Worm (Caenorhabditis elegans) whole organism, L2 larva: ENCODE results near the gene far-8.

ENCODE experiments used
- C34F6.9 ChIP-seq: fragments of 150-350 bp; optimal IDR thresholded peaks from 2 replicates; lab custom pipeline; 2014; ENCODE audit warnings: missing biosample characterization, missing genetic modification characterization
- F13H6.1 ChIP-seq: sonication (generic microtip); optimal IDR thresholded peaks from 2 replicates; lab custom pipeline; 2016; ENCODE audit warnings: missing genetic modification characterization, missing compliant biosample characterization
- ZK546.5 ChIP-seq: sonication (generic microtip); optimal IDR thresholded peaks from 2 replicates; lab custom pipeline; 2017; ENCODE audit warnings: missing biosample characterization, missing genetic modification characterization
- aly-2 ChIP-seq: fragments of 150-350 bp; optimal IDR thresholded peaks from 2 replicates; lab custom pipeline; 2014; ENCODE audit warnings: missing biosample characterization, missing genetic modification characterization
- ama-1 ChIP-seq: fragments of 150-350 bp; optimal IDR thresholded peaks from 2 replicates; lab custom pipeline; 2018; ENCODE audit warnings: inconsistent platforms
- blmp-1 ChIP-seq: sonication (generic microtip); optimal IDR thresholded peaks from 2 replicates; lab custom pipeline; 2017; ENCODE audit warnings: missing genetic modification characterization, mild to moderate bottlenecking, missing compliant biosample characterization, antibody characterized with exemption, moderate library complexity; ENCODE audit not compliant: insufficient read depth
- ceh-16 ChIP-seq: fragments of 150-350 bp; optimal IDR thresholded peaks from 2 replicates; lab custom pipeline; 2014; ENCODE audit warnings: missing biosample characterization, missing genetic modification characterization
- ceh-82 ChIP-seq: fragments of 150-350 bp; optimal IDR thresholded peaks from 2 replicates; lab custom pipeline; 2014; ENCODE audit warnings: missing biosample characterization, missing genetic modification characterization
- crh-2 ChIP-seq: sonication (generic microtip); optimal IDR thresholded peaks from 2 replicates; lab custom pipeline; 2017; ENCODE audit warnings: missing biosample characterization, missing genetic modification characterization
- elt-1 ChIP-seq: fragments of 150-350 bp; optimal IDR thresholded peaks from 2 replicates; lab custom pipeline; 2014; ENCODE audit warnings: missing biosample characterization, missing genetic modification characterization
- elt-3 ChIP-seq: sonication (generic microtip); optimal IDR thresholded peaks from 2 replicates; lab custom pipeline; 2017; ENCODE audit warnings: missing biosample characterization, missing genetic modification characterization
- fos-1 ChIP-seq: fragments of 150-350 bp; optimal IDR thresholded peaks from 2 replicates; lab custom pipeline; 2014; ENCODE audit warnings: missing biosample characterization, missing genetic modification characterization
- gmeb-1 ChIP-seq: fragments of 150-350 bp; optimal IDR thresholded peaks from 2 replicates; lab custom pipeline; 2014; ENCODE audit warnings: missing biosample characterization, missing genetic modification characterization
- lin-11 ChIP-seq: fragments of 150-350 bp; sonication (generic microtip); optimal IDR thresholded peaks from 2 replicates; lab custom pipeline; 2014; ENCODE audit warnings: missing biosample characterization, missing genetic modification characterization, inconsistent platforms, mixed read lengths
- lin-13 ChIP-seq: fragments of 150-350 bp; optimal IDR thresholded peaks from 2 replicates; lab custom pipeline; 2014; ENCODE audit warnings: missing biosample characterization, missing genetic modification reagents, missing genetic modification characterization
- lin-39 ChIP-seq: fragments of 150-350 bp; optimal IDR thresholded peaks from 2 replicates; lab custom pipeline; 2014; ENCODE audit warnings: missing biosample characterization, missing genetic modification reagents, missing genetic modification characterization
- lsy-2 ChIP-seq, 2 experiments: fragments of 150-350 bp in 1 of 2; sonication (generic microtip) in 1 of 2; optimal IDR thresholded peaks; 2 replicates each; lab custom pipeline; 2014 to 2017; ENCODE audit warnings: missing biosample characterization in 2 of 2, missing genetic modification characterization in 2 of 2
- mab-5 ChIP-seq: fragments of 150-350 bp; optimal IDR thresholded peaks from 2 replicates; lab custom pipeline; 2014; ENCODE audit warnings: missing biosample characterization, missing genetic modification characterization
- mdl-1 ChIP-seq, 2 experiments: fragments of 150-350 bp in 1 of 2; sonication (generic microtip) in 1 of 2; optimal IDR thresholded peaks; 2 replicates each; lab custom pipeline; 2017; ENCODE audit warnings: missing biosample characterization in 2 of 2, missing genetic modification characterization in 2 of 2
- nhr-11 ChIP-seq: fragments of 150-350 bp; optimal IDR thresholded peaks from 2 replicates; lab custom pipeline; 2014; ENCODE audit warnings: missing biosample characterization, missing genetic modification characterization
- nhr-12 ChIP-seq: fragments of 150-350 bp; optimal IDR thresholded peaks from 2 replicates; lab custom pipeline; 2014; ENCODE audit warnings: missing biosample characterization, missing genetic modification characterization
- nhr-129 ChIP-seq: fragments of 150-350 bp; optimal IDR thresholded peaks from 2 replicates; lab custom pipeline; 2014; ENCODE audit warnings: missing biosample characterization, missing genetic modification characterization
- nhr-21 ChIP-seq: fragments of 150-350 bp; optimal IDR thresholded peaks from 2 replicates; lab custom pipeline; 2014; ENCODE audit warnings: missing biosample characterization, missing genetic modification characterization
- nhr-23 ChIP-seq: fragments of 150-350 bp; optimal IDR thresholded peaks from 2 replicates; lab custom pipeline; 2014; ENCODE audit warnings: missing biosample characterization, missing genetic modification reagents, missing genetic modification characterization
- nhr-25 ChIP-seq: fragments of 150-350 bp; sonication (generic microtip); optimal IDR thresholded peaks from 3 replicates; lab custom pipeline; 2014; ENCODE audit warnings: missing biosample characterization, missing genetic modification characterization
- nhr-6 ChIP-seq: fragments of 150-350 bp; optimal IDR thresholded peaks from 2 replicates; lab custom pipeline; 2014; ENCODE audit warnings: missing biosample characterization, missing genetic modification characterization
- nhr-77 ChIP-seq: fragments of 150-350 bp; optimal IDR thresholded peaks from 2 replicates; lab custom pipeline; 2014; ENCODE audit warnings: missing biosample characterization, missing genetic modification characterization
- peb-1 ChIP-seq: fragments of 150-350 bp; optimal IDR thresholded peaks from 2 replicates; lab custom pipeline; 2014; ENCODE audit warnings: missing biosample characterization, missing genetic modification characterization
- sem-4 ChIP-seq: fragments of 150-350 bp; optimal IDR thresholded peaks from 2 replicates; lab custom pipeline; 2014; ENCODE audit warnings: missing biosample characterization, missing genetic modification reagents, missing genetic modification characterization
- sma-3 ChIP-seq: sonication (generic microtip); optimal IDR thresholded peaks from 2 replicates; lab custom pipeline; 2016; ENCODE audit warnings: missing genetic modification reagents, missing genetic modification characterization, missing compliant biosample characterization
- sma-9 ChIP-seq, 2 experiments: fragments of 150-350 bp in 1 of 2; sonication (generic microtip) in 1 of 2; optimal IDR thresholded peaks; 2 replicates each; lab custom pipeline; 2014 to 2016; ENCODE audit warnings: missing genetic modification characterization in 2 of 2, mild to moderate bottlenecking in 1 of 2, missing biosample characterization in 1 of 2, missing compliant biosample characterization in 1 of 2, missing genetic modification reagents in 1 of 2, moderate library complexity in 1 of 2
- snpc-4 ChIP-seq: fragments of 150-350 bp; optimal IDR thresholded peaks from 2 replicates; lab custom pipeline; 2014; ENCODE audit warnings: missing biosample characterization, missing genetic modification characterization
- unc-39 ChIP-seq: fragments of 150-350 bp; optimal IDR thresholded peaks from 2 replicates; lab custom pipeline; 2014; ENCODE audit warnings: missing biosample characterization, missing genetic modification characterization
- unc-55 ChIP-seq: fragments of 150-350 bp; sonication (generic microtip); optimal IDR thresholded peaks from 3 replicates; lab custom pipeline; 2014; ENCODE audit warnings: missing biosample characterization, missing genetic modification reagents, missing genetic modification characterization
- unc-62 ChIP-seq: fragments of 150-350 bp; optimal IDR thresholded peaks from 2 replicates; lab custom pipeline; 2014; ENCODE audit warnings: missing biosample characterization, missing genetic modification reagents, missing genetic modification characterization
- zag-1 ChIP-seq: fragments of 150-350 bp; optimal IDR thresholded peaks from 2 replicates; lab custom pipeline; 2014; ENCODE audit warnings: missing biosample characterization, missing genetic modification characterization
- ztf-1 ChIP-seq: fragments of 200-800 bp; sonication (Bioruptor generic); conservative IDR thresholded peaks from 2 replicates; pipeline ENCODE4 v1.3.6; 2022; ENCODE audit warnings: missing genetic modification characterization, missing compliant biosample characterization
- ztf-11 ChIP-seq: sonication (generic microtip); optimal IDR thresholded peaks from 2 replicates; lab custom pipeline; 2017; ENCODE audit warnings: missing biosample characterization, missing genetic modification characterization
- ztf-4 ChIP-seq: fragments of 150-350 bp; optimal IDR thresholded peaks from 2 replicates; lab custom pipeline; 2014; ENCODE audit warnings: missing biosample characterization, missing genetic modification characterization

far-8 gene

DNA sequence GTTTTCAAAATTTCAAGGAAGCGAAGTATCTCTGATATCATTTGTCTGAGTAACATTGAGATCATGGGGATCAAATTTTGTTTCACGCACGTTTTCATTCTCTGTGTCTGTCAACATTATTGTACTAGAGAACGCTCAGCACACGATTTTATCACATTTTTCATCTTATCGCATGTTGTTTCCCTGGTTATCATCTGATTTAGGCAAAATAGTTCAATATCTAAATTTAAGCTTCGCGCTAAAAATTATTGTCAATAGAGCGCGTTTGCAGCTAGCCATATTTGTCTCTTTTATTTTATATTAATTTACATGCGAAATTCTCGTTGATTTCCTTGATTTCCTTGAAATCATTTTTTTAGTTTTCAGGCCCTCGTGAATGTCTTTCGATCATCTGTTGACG, 2.8 kb downstream of the far-8 start, which contains the start of gene K02F3.2:
Gene K02F3.2, plus strand, starts transcription at position 357 of the 400 bp plus-strand sequence.
- TF ChIP-seq lin-11 (no peak), nhr-11 (tag; lab: Kevin White, UChicago) (no peak), F13H6.1 (tag; lab: Kevin White, UChicago) (peak; percentile 2), ama-1 (lab: Kevin White, UChicago) (no peak), zag-1 (tag; lab: Kevin White, UChicago) (no peak), aly-2 (tag; lab: Kevin White, UChicago) (no peak), snpc-4 (tag; lab: Kevin White, UChicago) (no peak), ZK546.5 (no peak), nhr-21 (peak; percentile 92), mab-5 (tag; lab: Kevin White, UChicago) (no peak), gmeb-1 (tag; lab: Kevin White, UChicago) (peak; percentile 93), elt-3 (no peak), nhr-25 (tag; lab: Kevin White, UChicago) (peak; percentile 69), crh-2 (tag; lab: Kevin White, UChicago) (peak; percentile 73), ztf-1 (no peak), mdl-1 (tag; optimal IDR thresholded peaks at IDR 0.05; lab: Kevin White, UChicago) (peak in 1 of 2 experiments; percentile 51), nhr-12 (tag; lab: Kevin White, UChicago) (no peak), sma-3 (peak; percentile 36), blmp-1 (peak; percentile 42), ztf-4 (no peak), unc-39 (no peak), unc-62 (GFP tag; lab: Kevin White, UChicago) (no peak), unc-55 (GFP tag; lab: Kevin White, UChicago) (peak; percentile 87), sma-9 (GFP tag; optimal IDR thresholded peaks at IDR 0.05; lab: Kevin White, UChicago) (peak; percentile 83), sma-9 (tag; optimal IDR thresholded peaks at IDR 0.05; lab: Kevin White, UChicago) (no peak), fos-1 (tag; lab: Kevin White, UChicago) (peak; percentile 47), ceh-16 (tag; lab: Kevin White, UChicago) (no peak), nhr-6 (tag; lab: Kevin White, UChicago) (no peak), ztf-11 (tag; lab: Kevin White, UChicago) (no peak), ceh-82 (tag; lab: Kevin White, UChicago) (no peak), C34F6.9 (tag; lab: Kevin White, UChicago) (peak; percentile 50), lin-13 (GFP tag; lab: Kevin White, UChicago) (no peak), lsy-2 (tag; optimal IDR thresholded peaks at IDR 0.05; lab: Kevin White, UChicago) (peak; percentile 13 to 66), lin-39 (tag; lab: Kevin White, UChicago) (no peak), nhr-77 (tag; lab: Kevin White, UChicago) (no peak), nhr-129 (tag; lab: Kevin White, UChicago) (peak; percentile 66), elt-1 (tag; lab: Kevin White, UChicago) (no peak)
- TF ChIP-seq, all 48 proteins: peak for 14

DNA sequence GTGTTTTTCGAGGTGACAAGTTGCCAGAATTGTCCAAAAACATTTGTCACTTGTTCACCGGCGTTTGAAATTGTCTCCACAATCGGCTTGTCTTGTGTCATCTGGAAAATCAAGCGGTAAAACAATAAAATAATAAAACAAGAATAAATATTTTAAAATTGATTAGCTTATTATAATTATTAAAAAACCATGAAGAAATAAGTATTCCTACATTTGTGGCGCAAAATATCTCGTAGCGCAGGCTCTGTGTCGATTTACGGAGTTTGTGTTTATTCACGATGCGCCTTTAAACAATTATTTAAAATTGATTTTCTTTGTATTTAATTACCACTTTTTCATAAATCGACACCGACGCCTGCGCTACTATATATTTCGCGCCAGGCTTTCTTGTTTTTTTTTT, 9.6 kb downstream of the far-8 start, which contains the start of gene moma-1:
Gene moma-1, minus strand, starts transcription at position 101 of the 400 bp plus-strand sequence.
- TF ChIP-seq peb-1 (no peak), nhr-11 (tag; lab: Kevin White, UChicago) (no peak), lin-11 (no peak), ztf-11 (tag; lab: Kevin White, UChicago) (no peak), mab-5 (tag; lab: Kevin White, UChicago) (no peak), F13H6.1 (tag; lab: Kevin White, UChicago) (no peak), nhr-129 (tag; lab: Kevin White, UChicago) (no peak)

DNA sequence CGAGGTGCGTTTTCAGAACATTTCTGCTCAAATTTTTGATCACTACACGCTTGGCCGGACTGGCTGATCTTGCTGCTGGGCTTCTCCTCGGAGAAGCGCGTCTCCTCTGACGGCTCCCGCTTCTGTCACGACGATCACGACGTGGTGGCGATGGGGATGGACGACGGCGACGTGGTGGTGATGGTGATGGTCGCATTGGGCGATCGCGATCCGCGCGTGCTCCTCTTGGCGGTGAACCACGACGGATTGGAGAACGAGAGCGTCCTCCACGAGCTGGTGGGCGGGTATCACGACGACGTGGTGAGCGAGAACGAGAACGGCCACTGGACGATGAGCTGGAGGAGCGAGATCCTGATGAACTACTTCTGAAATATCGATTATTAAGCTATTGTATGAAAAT, 10.7 kb downstream of the far-8 start:
- TF ChIP-seq sma-3 (no peak), sem-4 (tag; lab: Kevin White, UChicago) (no peak), mdl-1 (tag; optimal IDR thresholded peaks at IDR 0.05; lab: Kevin White, UChicago) (no peak), nhr-23 (no peak), nhr-21 (no peak), crh-2 (tag; lab: Kevin White, UChicago) (no peak), lin-11 (no peak), unc-39 (no peak), elt-3 (no peak), nhr-77 (tag; lab: Kevin White, UChicago) (no peak), unc-62 (GFP tag; lab: Kevin White, UChicago) (no peak), lin-39 (tag; lab: Kevin White, UChicago) (no peak)
